Worm (Caenorhabditis elegans): ENCODE data around the gene nrsn-1.

- no peak for TF ChIP-seq dmd-4 (tag; optimal IDR thresholded peaks at IDR 0.05; ENCODE audit: borderline replicate concordance)
- no peak for TF ChIP-seq ceh-45 (GFP tag; IDR thresholded peaks at IDR 0.05)
- no peak for TF ChIP-seq sox-2 (GFP tag; IDR thresholded peaks at IDR 0.05)
- no peak for TF ChIP-seq fkh-10 (GFP tag; optimal IDR thresholded peaks at IDR 0.05)
- no peak for TF ChIP-seq pqm-1 (tag; optimal IDR thresholded peaks at IDR 0.05)
Observed at ce11 chrV:3718507-3718906, 2.7 kb upstream of the nrsn-1 start.
